Worm (Caenorhabditis elegans): Measurements from ENCODE around the gene sec-5.

sec-5 gene

ce11 chrII:9169450-9169960, 7.4 kb downstream of the sec-5 start, which contains the start of gene dpl-1:
TSS of gene dpl-1 (plus strand) at chrII:9169910.
- TF ChIP-seq fax-1 (tag; optimal IDR thresholded peaks at IDR 0.05) (no peak), gmeb-2 (tag; optimal IDR thresholded peaks at IDR 0.05) (no peak), mec-3 (tag; optimal IDR thresholded peaks at IDR 0.05; ENCODE audit: borderline replicate concordance) (no peak), syd-9 (tag; optimal IDR thresholded peaks at IDR 0.05) (no peak), nfya-1 (tag; optimal IDR thresholded peaks at IDR 0.05) (peak; percentile 18), ceh-48 (tag; optimal IDR thresholded peaks at IDR 0.05) (peak; percentile 50)

ce11 chrII:9167730-9168129, 9.2 kb downstream of the sec-5 start, which contains the start of gene T23G7.3:
TSS of gene T23G7.3 (minus strand) at chrII:9167830.
- TF ChIP-seq tbx-2 (tag; optimal IDR thresholded peaks at IDR 0.05) (no peak), ceh-30 (tag; optimal IDR thresholded peaks at IDR 0.05) (no peak), sdc-2 (tag; optimal IDR thresholded peaks at IDR 0.05) (no peak), pqm-1 (tag; optimal IDR thresholded peaks at IDR 0.05) (no peak), tbx-7 (tag; optimal IDR thresholded peaks at IDR 0.05) (no peak), pag-3 (tag; optimal IDR thresholded peaks at IDR 0.05; ENCODE audit: borderline replicate concordance) (no peak), C38D4.7 (GFP tag; optimal IDR thresholded peaks at IDR 0.05) (no peak), ceh-14 (tag; optimal IDR thresholded peaks at IDR 0.05) (no peak), pat-9 (tag; optimal IDR thresholded peaks at IDR 0.05) (no peak), ceh-24 (tag; optimal IDR thresholded peaks at IDR 0.05) (no peak), syd-9 (tag; optimal IDR thresholded peaks at IDR 0.05) (no peak), hlh-6 (tag; optimal IDR thresholded peaks at IDR 0.05) (no peak), hlh-15 (tag; optimal IDR thresholded peaks at IDR 0.05) (no peak)

ce11 chrII:9165762-9166460, 11.0 kb downstream of the sec-5 start, which contains the start of gene W07A12.8:
TSS of gene W07A12.8 (minus strand) at chrII:9165812.
- TF ChIP-seq pqm-1 (tag; optimal IDR thresholded peaks at IDR 0.05) (no peak), unc-42 (tag; optimal IDR thresholded peaks at IDR 0.05) (peak; percentile 28), ztf-16 (tag; optimal IDR thresholded peaks at IDR 0.05) (no peak)

ce11 chrII:9163348-9163747, 13.6 kb downstream of the sec-5 start:
- peak; percentile 52 for TF ChIP-seq ama-1 (optimal IDR thresholded peaks at IDR 0.05)
- TF ChIP-seq ceh-34 (tag; optimal IDR thresholded peaks at IDR 0.05): no peak
- no peak for TF ChIP-seq npax-4 (tag; optimal IDR thresholded peaks at IDR 0.05)

ce11 chrII:9161023-9161422, 15.9 kb downstream of the sec-5 start, which contains the start of gene rhy-1:
TSS of gene rhy-1 (plus strand) at chrII:9161379.
- TF ChIP-seq gmeb-2 (tag; optimal IDR thresholded peaks at IDR 0.05): no peak
- TF ChIP-seq pag-3 (tag; optimal IDR thresholded peaks at IDR 0.05; ENCODE audit: borderline replicate concordance): no peak
- no peak for TF ChIP-seq lim-6 (tag; optimal IDR thresholded peaks at IDR 0.05)
- no peak for TF ChIP-seq ceh-2 (tag; optimal IDR thresholded peaks at IDR 0.05)
- TF ChIP-seq ets-4 (tag; optimal IDR thresholded peaks at IDR 0.05): no peak
- no peak for TF ChIP-seq ceh-6 (GFP tag; optimal IDR thresholded peaks at IDR 0.05)
- TF ChIP-seq K09A11.1 (tag; optimal IDR thresholded peaks at IDR 0.05; ENCODE audit: insufficient read depth): no peak
- no peak for TF ChIP-seq dve-1 (tag; optimal IDR thresholded peaks at IDR 0.05)
- no peak for TF ChIP-seq unc-55 (GFP tag; optimal IDR thresholded peaks at IDR 0.05)
- TF ChIP-seq T23F11.4 (GFP tag; optimal IDR thresholded peaks at IDR 0.05): no peak
- no peak for TF ChIP-seq hlh-15 (tag; optimal IDR thresholded peaks at IDR 0.05)
- TF ChIP-seq nhr-11 (tag; optimal IDR thresholded peaks at IDR 0.05): no peak
- TF ChIP-seq ceh-34 (tag; optimal IDR thresholded peaks at IDR 0.05): no peak
- no peak for TF ChIP-seq ceh-24 (tag; optimal IDR thresholded peaks at IDR 0.05)
- TF ChIP-seq pqm-1 (tag; optimal IDR thresholded peaks at IDR 0.05): no peak
- TF ChIP-seq ceh-30 (tag; optimal IDR thresholded peaks at IDR 0.05): no peak
- no peak for TF ChIP-seq pat-9 (tag; optimal IDR thresholded peaks at IDR 0.05)
- TF ChIP-seq ceh-22 (tag; optimal IDR thresholded peaks at IDR 0.05): no peak

All from whole organism, late embryonic.